Worm (Caenorhabditis elegans) whole organism, L4 larva: ENCODE data around the gene hcp-2.

Source experiments
- F10B5.3 ChIP-seq: sonication (generic microtip); optimal IDR thresholded peaks from 2 replicates; lab custom pipeline; 2016; ENCODE audit warnings: mild to moderate bottlenecking, missing genetic modification characterization, missing compliant biosample characterization
- F37D6.2 ChIP-seq: sonication (generic microtip); optimal IDR thresholded peaks from 2 replicates; lab custom pipeline; 2016; ENCODE audit warnings: mild to moderate bottlenecking, missing genetic modification characterization, missing compliant biosample characterization
- Y5F2A.4 ChIP-seq: fragments of 200-800 bp; sonication (Bioruptor generic); optimal IDR thresholded peaks from 2 replicates; lab custom pipeline; 2018; ENCODE audit warnings: mild to moderate bottlenecking, missing genetic modification characterization, missing compliant biosample characterization
- Y75B8A.6 ChIP-seq: fragments of 200-800 bp; sonication (Bioruptor generic); IDR thresholded peaks from 2 replicates; pipeline ENCODE4 v1.3.6; 2022; ENCODE audit warnings: missing genetic modification reagents, missing genetic modification characterization, missing compliant biosample characterization
- aha-1 ChIP-seq: fragments of 150-350 bp; peaks from one replicate; lab custom pipeline; 2014; ENCODE audit warnings: missing biosample characterization, missing genetic modification characterization
- arid-1 ChIP-seq: fragments of 200-800 bp; sonication (Bioruptor generic); conservative IDR thresholded peaks from 2 replicates; pipeline ENCODE4 v1.3.6; 2022; ENCODE audit warnings: missing genetic modification reagents, missing genetic modification characterization, missing compliant biosample characterization
- attf-4 ChIP-seq: sonication (generic microtip); optimal IDR thresholded peaks from 3 replicates; lab custom pipeline; 2017; ENCODE audit warnings: missing biosample characterization, missing genetic modification characterization
- egl-43 ChIP-seq: fragments of 200-800 bp; sonication (Bioruptor generic); IDR thresholded peaks from 2 replicates; pipeline ENCODE4 v1.3.6; 2022; ENCODE audit warnings: missing genetic modification reagents, missing genetic modification characterization, missing compliant biosample characterization
- fkh-10 ChIP-seq: fragments of 150-350 bp; optimal IDR thresholded peaks from 2 replicates; lab custom pipeline; 2014; ENCODE audit warnings: missing biosample characterization, missing genetic modification reagents, missing genetic modification characterization
- fos-1 ChIP-seq: fragments of 150-350 bp; optimal IDR thresholded peaks from 2 replicates; lab custom pipeline; 2014; ENCODE audit warnings: missing biosample characterization, missing genetic modification characterization
- lin-15B ChIP-seq: fragments of 150-350 bp; sonication (generic microtip); optimal IDR thresholded peaks from 3 replicates; lab custom pipeline; 2014; ENCODE audit warnings: missing biosample characterization, missing genetic modification characterization
- lsy-2 ChIP-seq, 2 experiments: fragments of 150-350 bp in 1 of 2; sonication (generic microtip) in 1 of 2; optimal IDR thresholded peaks; 2 replicates each; lab custom pipeline; 2014 to 2017; ENCODE audit warnings: missing biosample characterization in 2 of 2, missing genetic modification characterization in 2 of 2
- madf-5 ChIP-seq, 2 experiments: fragments of 200-800 bp; sonication (Bioruptor generic); IDR thresholded peaks; 2 replicates each; pipeline ENCODE4 v1.3.6; 2022; ENCODE audit warnings: missing compliant biosample characterization in 2 of 2, missing genetic modification characterization in 2 of 2
- mdt-29 ChIP-seq: fragments of 200-800 bp; sonication (Bioruptor generic); IDR thresholded peaks from 2 replicates; pipeline ENCODE4 v1.3.6; 2022; ENCODE audit warnings: missing genetic modification reagents, missing genetic modification characterization, missing compliant biosample characterization
- nhr-111 ChIP-seq: fragments of 200-800 bp; sonication (Bioruptor generic); optimal IDR thresholded peaks from 2 replicates; lab custom pipeline; 2018; ENCODE audit warnings: mild to moderate bottlenecking, missing genetic modification characterization, missing compliant biosample characterization
- nhr-237 ChIP-seq: sonication (generic microtip); optimal IDR thresholded peaks from 2 replicates; lab custom pipeline; 2017; ENCODE audit warnings: missing biosample characterization, missing genetic modification characterization
- nhr-25 ChIP-seq: sonication (generic microtip); optimal IDR thresholded peaks from 2 replicates; lab custom pipeline; 2017; ENCODE audit warnings: missing genetic modification characterization, mild to moderate bottlenecking, missing compliant biosample characterization, antibody characterized with exemption, moderate library complexity, borderline replicate concordance; ENCODE audit not compliant: insufficient read depth
- nhr-42 ChIP-seq: fragments of 200-800 bp; sonication (Bioruptor generic); IDR thresholded peaks from 2 replicates; pipeline ENCODE4 v1.3.6; 2022; ENCODE audit warnings: missing genetic modification characterization, missing compliant biosample characterization
- nhr-6 ChIP-seq: fragments of 150-350 bp; optimal IDR thresholded peaks from 2 replicates; lab custom pipeline; 2014; ENCODE audit warnings: missing biosample characterization, missing genetic modification characterization
- nhr-76 ChIP-seq: fragments of 150-350 bp; optimal IDR thresholded peaks from 2 replicates; lab custom pipeline; 2014; ENCODE audit warnings: missing biosample characterization, missing genetic modification characterization
- nhr-77 ChIP-seq: fragments of 150-350 bp; optimal IDR thresholded peaks from 2 replicates; lab custom pipeline; 2014; ENCODE audit warnings: missing biosample characterization, missing genetic modification characterization
- pqm-1 ChIP-seq: sonication (generic microtip); optimal IDR thresholded peaks from 2 replicates; lab custom pipeline; 2017; ENCODE audit warnings: missing biosample characterization, missing genetic modification characterization
- sdz-12 ChIP-seq: fragments of 200-800 bp; sonication (Bioruptor generic); optimal IDR thresholded peaks from 2 replicates; lab custom pipeline; 2018; ENCODE audit warnings: mild to moderate bottlenecking, missing genetic modification characterization, missing compliant biosample characterization
- set-16 ChIP-seq: fragments of 200-800 bp; sonication (Bioruptor generic); IDR thresholded peaks from 2 replicates; pipeline ENCODE4 v1.3.6; 2022; ENCODE audit warnings: missing genetic modification reagents, missing genetic modification characterization, missing compliant biosample characterization
- snpc-1.2 ChIP-seq: fragments of 200-800 bp; sonication (Bioruptor generic); IDR thresholded peaks from 2 replicates; pipeline ENCODE4 v1.3.6; 2022; ENCODE audit warnings: missing genetic modification reagents, missing genetic modification characterization, missing compliant biosample characterization
- tag-97 ChIP-seq: fragments of 200-800 bp; sonication (Bioruptor generic); IDR thresholded peaks from 2 replicates; pipeline ENCODE4 v1.3.6; 2022; ENCODE audit warnings: missing genetic modification characterization, missing compliant biosample characterization
- tra-1 ChIP-seq: fragments of 200-800 bp; sonication (Bioruptor generic); IDR thresholded peaks from 2 replicates; pipeline ENCODE4 v1.3.6; 2022; ENCODE audit warnings: missing genetic modification reagents, missing genetic modification characterization, missing compliant biosample characterization
- unc-62 ChIP-seq, 3 experiments: fragments of 150-350 bp in 1 of 3; sonication (generic microtip); optimal IDR thresholded peaks in 2 of 3; peaks in 1 of 3; 1 replicate in 1 of 3; 2 replicates in 2 of 3; lab custom pipeline; 2014 to 2017; ENCODE audit warnings: missing biosample characterization in 3 of 3, missing genetic modification characterization in 3 of 3, missing genetic modification reagents in 3 of 3, missing genotype in 1 of 3
- zip-2 ChIP-seq: fragments of 150-350 bp; optimal IDR thresholded peaks from 2 replicates; lab custom pipeline; 2014; ENCODE audit warnings: missing biosample characterization, missing genetic modification characterization
- ztf-11 ChIP-seq: fragments of 150-350 bp; optimal IDR thresholded peaks from 2 replicates; lab custom pipeline; 2014; ENCODE audit warnings: missing biosample characterization, missing genetic modification characterization

Gene hcp-2

ce11 chrV:9621437-9621836, 24.2 kb upstream of the hcp-2 start:
- TF ChIP-seq lsy-2 (tag; optimal IDR thresholded peaks at IDR 0.05; lab: Kevin White, UChicago) (no peak), unc-62 (GFP tag; optimal IDR thresholded peaks at IDR 0.05 in 1 of 2; lab: Kevin White, UChicago) (peak in 1 of 2 experiments; percentile 95), unc-62 (tag; optimal IDR thresholded peaks at IDR 0.05; lab: Kevin White, UChicago) (no peak)
- TF ChIP-seq, all 104 proteins: peak for 1

ce11 chrV:9622338-9622737, 23.3 kb upstream of the hcp-2 start:
- TF ChIP-seq set-16 (GFP tag; lab: Robert Waterston, UW) (peak; percentile 92), egl-43 (GFP tag; lab: Robert Waterston, UW) (0 out of 2 replicates have a peak, but pooled peaks have one; percentile 48)
- TF ChIP-seq, all 104 proteins: peak for 2; not testable (repeated sequence) for 102

ce11 chrV:9622834-9623233, 22.8 kb upstream of the hcp-2 start, which contains the start of gene idpc-5:
TSS of gene idpc-5 (minus strand) at chrV:9622934.
- peak in 1 of 2 experiments; percentile 42 for TF ChIP-seq unc-62 (GFP tag; optimal IDR thresholded peaks at IDR 0.05 in 1 of 2; lab: Kevin White, UChicago)
- no peak for TF ChIP-seq unc-62 (tag; optimal IDR thresholded peaks at IDR 0.05; lab: Kevin White, UChicago)
- TF ChIP-seq set-16 (GFP tag; lab: Robert Waterston, UW): no peak

ce11 chrV:9625122-9625521, 20.5 kb upstream of the hcp-2 start, which contains the start of gene idpc-4:
TSS of gene idpc-4 (plus strand) at chrV:9625422.
- TF ChIP-seq F10B5.3 (tag; lab: Kevin White, UChicago) (no peak), nhr-111 (GFP tag; lab: Kevin White, UChicago) (no peak), pqm-1 (tag; lab: Kevin White, UChicago) (no peak)

DNA sequence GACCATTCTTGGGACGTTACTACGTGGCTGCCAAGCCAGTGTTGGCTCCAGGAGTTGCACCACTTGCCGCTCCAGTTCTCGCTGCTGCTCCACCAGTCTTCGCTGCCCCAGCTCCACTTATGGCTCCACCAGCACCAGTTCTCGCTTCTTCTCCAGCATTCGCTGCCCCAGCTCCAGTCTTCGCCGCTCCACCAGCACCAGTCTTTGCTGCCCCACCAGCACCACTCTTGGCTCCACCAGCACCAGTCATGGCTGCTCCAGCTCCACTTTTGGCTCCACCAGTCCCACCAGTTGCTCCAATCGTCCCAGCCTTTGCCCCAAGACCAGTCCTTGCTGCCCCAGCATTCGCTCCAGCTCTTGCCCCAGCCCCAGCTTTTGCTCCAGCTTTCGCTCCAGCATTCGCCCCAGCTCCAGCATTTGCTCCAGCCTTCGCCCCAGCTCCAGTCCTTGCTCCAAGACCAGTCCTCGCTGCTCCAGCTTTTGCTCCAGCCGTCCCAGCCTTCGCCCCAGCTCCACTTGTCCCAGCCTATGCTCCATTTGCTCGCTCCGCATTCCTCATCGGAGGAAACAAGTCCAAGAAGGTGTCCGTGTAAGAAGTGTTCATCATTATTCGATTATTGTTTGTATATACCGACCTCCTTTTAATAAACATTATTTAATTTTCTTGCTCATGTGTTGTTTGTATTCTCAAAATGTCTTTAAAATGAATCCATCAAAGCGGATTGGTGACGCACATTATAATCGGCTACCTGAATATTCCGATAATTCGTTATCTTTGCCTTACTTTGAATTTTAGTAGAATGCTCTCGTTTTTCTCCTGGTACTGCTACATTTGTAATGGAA, 19.8 kb upstream of the hcp-2 start, which contains the start of gene T06E4.7:
Gene T06E4.7, plus strand, starts transcription at position 793 of the 843 bp plus-strand sequence.
- peak; percentile 97 for TF ChIP-seq set-16 (GFP tag; lab: Robert Waterston, UW)
- TF ChIP-seq Y75B8A.6: no peak
- TF ChIP-seq Y5F2A.4 (GFP tag; lab: Kevin White, UChicago): no peak
- TF ChIP-seq nhr-42 (GFP tag; lab: Robert Waterston, UW): no peak
- 0 out of 2 replicates have a peak, but pooled peaks have one; percentile 5 for TF ChIP-seq egl-43 (GFP tag; lab: Robert Waterston, UW)
- no peak for TF ChIP-seq mdt-29
- no peak for TF ChIP-seq madf-5 (GFP tag; IDR thresholded peaks at IDR 0.05; lab: Robert Waterston, UW)
- TF ChIP-seq fos-1: no peak
- TF ChIP-seq lin-15B (tag; lab: Kevin White, UChicago): no peak
- no peak for TF ChIP-seq nhr-237
- peak; percentile 53 for TF ChIP-seq sdz-12 (GFP tag; lab: Kevin White, UChicago)

- TF ChIP-seq tra-1 (GFP tag; lab: Robert Waterston, UW): 0 out of 2 replicates have a peak, but pooled peaks have one; percentile 21
- TF ChIP-seq mdt-29: no peak
- TF ChIP-seq nhr-77 (tag; lab: Kevin White, UChicago): no peak
- TF ChIP-seq fkh-10 (GFP tag; lab: Kevin White, UChicago): no peak
- peak; percentile 72 for TF ChIP-seq aha-1 (tag; lab: Kevin White, UChicago)
- TF ChIP-seq snpc-1.2 (GFP tag; lab: Robert Waterston, UW): no peak
- no peak for TF ChIP-seq fos-1
- no peak for TF ChIP-seq attf-4 (tag; lab: Kevin White, UChicago)
- TF ChIP-seq nhr-42 (GFP tag; lab: Robert Waterston, UW): no peak
- peak; percentile 57; the same call in 1 of the 2 replicates for TF ChIP-seq egl-43 (GFP tag; lab: Robert Waterston, UW)
- peak; percentile 95 for TF ChIP-seq set-16 (GFP tag; lab: Robert Waterston, UW)
- no peak for TF ChIP-seq nhr-25
Measured at ce11 chrV:9628603-9629002, 17.1 kb upstream of the hcp-2 start.

DNA sequence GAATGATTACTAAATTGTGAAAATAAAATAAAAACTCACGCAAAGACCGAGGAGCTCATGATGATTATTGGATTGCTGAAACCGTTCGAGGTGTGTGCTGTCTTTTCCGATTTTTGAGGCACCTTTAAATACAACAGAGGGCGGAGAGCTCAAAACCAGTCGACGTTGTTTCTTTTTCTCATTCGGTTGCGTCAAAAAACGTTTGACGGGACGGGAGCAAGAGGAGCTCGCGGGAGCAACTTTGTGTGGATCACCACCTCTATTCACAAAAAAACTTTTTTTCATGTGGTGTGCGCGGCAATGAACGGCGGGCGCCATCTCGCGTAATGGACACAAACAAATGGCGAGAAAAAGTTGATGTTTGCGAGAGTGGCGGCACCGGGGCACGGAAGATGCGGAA, 16.5 kb upstream of the hcp-2 start, which contains the start of gene idpc-3:
Gene idpc-3, minus strand, starts transcription at position 101 of the 400 bp plus-strand sequence.
- TF ChIP-seq zip-2 (tag; lab: Kevin White, UChicago): no peak
- no peak for TF ChIP-seq ztf-11 (tag; lab: Kevin White, UChicago)
- TF ChIP-seq nhr-42 (GFP tag; lab: Robert Waterston, UW): no peak
- TF ChIP-seq tag-97 (GFP tag; lab: Robert Waterston, UW): no peak
- no peak for TF ChIP-seq nhr-6 (tag; lab: Kevin White, UChicago)
- TF ChIP-seq F37D6.2 (tag; lab: Kevin White, UChicago): no peak
- TF ChIP-seq snpc-1.2 (GFP tag; lab: Robert Waterston, UW): no peak
- TF ChIP-seq arid-1: no peak
- TF ChIP-seq nhr-76 (tag; lab: Kevin White, UChicago): no peak
- TF ChIP-seq, all 104 proteins: peak for 0
